Fruit fly (Drosophila melanogaster): ENCODE measurements around the gene ras.

Gene ras

dm6 chrX:10717869-10718268 is 26.4 kb upstream of the ras start (continued):
- TF ChIP-seq Optix (GFP tag; IDR thresholded peaks at IDR 0.05): 0 out of 3 replicates have a peak, but pooled peaks have one; percentile 18
- TF ChIP-seq D19A (tag; optimal IDR thresholded peaks at IDR 0.05): peak; percentile 32
- TF ChIP-seq phol (tag; optimal IDR thresholded peaks at IDR 0.05): peak; percentile 53
- peak; percentile 66 for TF ChIP-seq CG11695 (GFP tag; IDR thresholded peaks at IDR 0.05)
- TF ChIP-seq CG4730 (GFP tag; IDR thresholded peaks at IDR 0.05): peak; percentile 29; the same call in 1 of the 2 replicates
- TF ChIP-seq zfh1 (GFP tag; IDR thresholded peaks at IDR 0.05): peak; percentile 51; the same call in 1 of the 3 replicates
- no peak for TF ChIP-seq CG32767 (GFP tag; IDR thresholded peaks at IDR 0.05)
- no peak for TF ChIP-seq CG6813 (GFP tag; optimal IDR thresholded peaks at IDR 0.05)
- TF ChIP-seq B-H1 (GFP tag; IDR thresholded peaks at IDR 0.05): peak; percentile 39; the same call in 1 of the 3 replicates
- peak; percentile 30 for TF ChIP-seq ATbp (GFP tag; optimal IDR thresholded peaks at IDR 0.05)
- TF ChIP-seq sisA (GFP tag; IDR thresholded peaks at IDR 0.05): peak; percentile 38; the same call in 1 of the 2 replicates
- TF ChIP-seq CG17385 (GFP tag; optimal IDR thresholded peaks at IDR 0.05): peak; percentile 32
- TF ChIP-seq Med (GFP tag): peak; percentile 84
- TF ChIP-seq btn (GFP tag; optimal IDR thresholded peaks at IDR 0.05): no peak
- TF ChIP-seq esg (GFP tag; conservative IDR thresholded peaks at IDR 0.05): peak; percentile 50; the same call in 1 of the 2 replicates
- TF ChIP-seq Ssrp (tag; optimal IDR thresholded peaks at IDR 0.05): peak; percentile 36
- peak; percentile 62 for TF ChIP-seq unpg (GFP tag; optimal IDR thresholded peaks at IDR 0.05)
- TF ChIP-seq CG1603 (tag; optimal IDR thresholded peaks at IDR 0.05): peak; percentile 49
- TF ChIP-seq Fer3 (tag; optimal IDR thresholded peaks at IDR 0.05): peak; percentile 42
- 0 out of 3 replicates have a peak, but pooled peaks have one; percentile 34 for TF ChIP-seq ken (GFP tag; IDR thresholded peaks at IDR 0.05)
- TF ChIP-seq CG18599 (GFP tag; optimal IDR thresholded peaks at IDR 0.05): peak; percentile 28
- peak; percentile 36 for TF ChIP-seq CG2712 (tag; optimal IDR thresholded peaks at IDR 0.05)
- TF ChIP-seq Drgx (GFP tag; IDR thresholded peaks at IDR 0.05): peak; percentile 63
- no peak for TF ChIP-seq ap (GFP tag; IDR thresholded peaks at IDR 0.05)
- peak; percentile 37 for TF ChIP-seq PHDP (tag; optimal IDR thresholded peaks at IDR 0.05)
- peak; percentile 41 for TF ChIP-seq CG13424 (tag; optimal IDR thresholded peaks at IDR 0.05)
- peak; percentile 45 for TF ChIP-seq Ada2b (GFP tag; IDR thresholded peaks at IDR 0.05)
- peak; percentile 25 for TF ChIP-seq CG12391 (tag; optimal IDR thresholded peaks at IDR 0.05)
- TF ChIP-seq Awh (GFP tag; IDR thresholded peaks at IDR 0.05): 0 out of 2 replicates have a peak, but pooled peaks have one; percentile 16
- TF ChIP-seq CG6175 (GFP tag; IDR thresholded peaks at IDR 0.05): no peak
- TF ChIP-seq pzg (GFP tag; optimal IDR thresholded peaks at IDR 0.05): no peak
- no peak for TF ChIP-seq D (optimal IDR thresholded peaks at IDR 0.05)
- peak; percentile 8 for TF ChIP-seq D (GFP tag; optimal IDR thresholded peaks at IDR 0.05)
- TF ChIP-seq CG10366 (GFP tag; IDR thresholded peaks at IDR 0.05): peak; percentile 56
- TF ChIP-seq sens-2 (GFP tag; IDR thresholded peaks at IDR 0.05): peak; percentile 63
- peak in 1 of 2 experiments; percentile 77 for TF ChIP-seq Hr51 (GFP tag; optimal IDR thresholded peaks at IDR 0.05)
- TF ChIP-seq CG12219 (GFP tag; optimal IDR thresholded peaks at IDR 0.05): peak; percentile 23
- TF ChIP-seq Oaz (GFP tag; IDR thresholded peaks at IDR 0.05): peak; percentile 18; the same call in 1 of the 2 replicates
- TF ChIP-seq CG10654 (GFP tag; optimal IDR thresholded peaks at IDR 0.05): no peak
- TF ChIP-seq CG6272 (GFP tag; IDR thresholded peaks at IDR 0.05): no peak
- no peak for TF ChIP-seq CG4854 (GFP tag; optimal IDR thresholded peaks at IDR 0.05)
- TF ChIP-seq gro (GFP tag; optimal IDR thresholded peaks at IDR 0.05): no peak
- peak; percentile 32; the same call in 1 of the 2 replicates for TF ChIP-seq CG11247 (GFP tag; IDR thresholded peaks at IDR 0.05)
- TF ChIP-seq CG6683 (GFP tag; optimal IDR thresholded peaks at IDR 0.05): no peak
- 0 out of 2 replicates have a peak, but pooled peaks have one; percentile 25 for TF ChIP-seq slbo (GFP tag; IDR thresholded peaks at IDR 0.05)
- no peak for TF ChIP-seq CG11560 (tag; IDR thresholded peaks at IDR 0.05)
- peak; percentile 30 for TF ChIP-seq CG30403 (GFP tag; optimal IDR thresholded peaks at IDR 0.05)
- no peak for TF ChIP-seq jumu (GFP tag; optimal IDR thresholded peaks at IDR 0.05)
- peak; percentile 65 for TF ChIP-seq Ptx1 (GFP tag; IDR thresholded peaks at IDR 0.05)
- no peak for TF ChIP-seq pfk (GFP tag; optimal IDR thresholded peaks at IDR 0.05)
- TF ChIP-seq unc-4 (GFP tag; IDR thresholded peaks at IDR 0.05; ENCODE audit: partially characterized antibody): no peak

All from whole organism, embryonic.